Fruit fly (Drosophila melanogaster) S2 (cell line): ENCODE measurements around the gene AGO2.

Source experiments
- CG8478 ChIP-seq: fragments of >200 bp; optimal IDR thresholded peaks from 2 replicates; lab custom pipeline; 2018
- CTCF ChIP-seq, 2 experiments: fragments of >200 bp; optimal IDR thresholded peaks; 2 replicates each; lab custom pipeline; 2018

AGO2 gene

dm6 chr3L:15553993-15554644 lies at the start of gene AGO2:
AGO2 (plus strand) TSS chr3L:15554113.
- TF ChIP-seq CTCF (optimal IDR thresholded peaks at IDR 0.05; lab: Kevin White, UChicago) (peak; percentile 54 to 67), CG8478 (lab: Kevin White, UChicago) (no peak)

- TF ChIP-seq CTCF (optimal IDR thresholded peaks at IDR 0.05; lab: Kevin White, UChicago), result no peak
- no peak for TF ChIP-seq CG8478 (lab: Kevin White, UChicago)
These were observed 49.2 kb upstream of the AGO2 start, which contains the start of gene CG7857 for dm6 chr3L:15504687-15505086. CG7857 (minus strand) TSS chr3L:15504894.

- no peak for TF ChIP-seq CG8478 (lab: Kevin White, UChicago)
- TF ChIP-seq CTCF (optimal IDR thresholded peaks at IDR 0.05; lab: Kevin White, UChicago), result no peak
These were observed 47.6 kb upstream of the AGO2 start for dm6 chr3L:15506174-15506926.

- TF ChIP-seq CTCF (optimal IDR thresholded peaks at IDR 0.05; lab: Kevin White, UChicago) (no peak), CG8478 (lab: Kevin White, UChicago) (no peak)
These were observed 46.6 kb upstream of the AGO2 start for dm6 chr3L:15507148-15507896.

dm6 chr3L:15508233-15508632 lies 45.7 kb upstream of the AGO2 start, which contains the start of gene CG7841:
CG7841 (minus strand) TSS chr3L:15508252.
- TF ChIP-seq CTCF (optimal IDR thresholded peaks at IDR 0.05; lab: Kevin White, UChicago) (no peak), CG8478 (lab: Kevin White, UChicago) (no peak)

dm6 chr3L:15508750-15509149 lies 45.2 kb upstream of the AGO2 start, which contains the start of gene Z600:
Z600 (plus strand) TSS chr3L:15509061.
- no peak for TF ChIP-seq CTCF (optimal IDR thresholded peaks at IDR 0.05; lab: Kevin White, UChicago)
- no peak for TF ChIP-seq CG8478 (lab: Kevin White, UChicago)

dm6 chr3L:15509398-15509797 lies 44.5 kb upstream of the AGO2 start, which contains the start of the genes gdl and gdl-ORF39:
gdl (plus strand) TSS chr3L:15509445.
gdl-ORF39 (plus strand) TSS chr3L:15509445.
- TF ChIP-seq CTCF (optimal IDR thresholded peaks at IDR 0.05; lab: Kevin White, UChicago) (no peak), CG8478 (lab: Kevin White, UChicago) (no peak)

- TF ChIP-seq CG8478 (lab: Kevin White, UChicago) (no peak), CTCF (optimal IDR thresholded peaks at IDR 0.05; lab: Kevin White, UChicago) (no peak)
These were observed 43.1 kb upstream of the AGO2 start, which contains the start of gene MsrA for dm6 chr3L:15510787-15511186. MsrA (plus strand) TSS chr3L:15511052.

dm6 chr3L:15511688-15512250 lies 42.1 kb upstream of the AGO2 start:
- TF ChIP-seq CG8478 (lab: Kevin White, UChicago) (no peak), CTCF (optimal IDR thresholded peaks at IDR 0.05; lab: Kevin White, UChicago) (no peak)

- TF ChIP-seq CG8478 (lab: Kevin White, UChicago) (no peak), CTCF (optimal IDR thresholded peaks at IDR 0.05; lab: Kevin White, UChicago) (no peak)
These were observed 40.6 kb upstream of the AGO2 start for dm6 chr3L:15513264-15513663.

- TF ChIP-seq CG8478 (lab: Kevin White, UChicago), result no peak
- TF ChIP-seq CTCF (optimal IDR thresholded peaks at IDR 0.05; lab: Kevin White, UChicago), result no peak
These were observed 40.2 kb upstream of the AGO2 start for dm6 chr3L:15513726-15514125.

- TF ChIP-seq CG8478 (lab: Kevin White, UChicago) (no peak), CTCF (optimal IDR thresholded peaks at IDR 0.05; lab: Kevin White, UChicago) (no peak)
These were observed 39.5 kb upstream of the AGO2 start for dm6 chr3L:15514405-15514804.

dm6 chr3L:15514814-15515495 lies 39.0 kb upstream of the AGO2 start:
- no peak for TF ChIP-seq CG8478 (lab: Kevin White, UChicago)
- no peak for TF ChIP-seq CTCF (optimal IDR thresholded peaks at IDR 0.05; lab: Kevin White, UChicago)

- no peak for TF ChIP-seq CTCF (optimal IDR thresholded peaks at IDR 0.05; lab: Kevin White, UChicago)
- no peak for TF ChIP-seq CG8478 (lab: Kevin White, UChicago)
These were observed 37.5 kb upstream of the AGO2 start for dm6 chr3L:15516440-15516839.
